Worm (Caenorhabditis elegans) whole organism, L4/young adult: ENCODE data around the gene clec-182.
"Not testable (repeated sequence)": the region's sequence is repeated elsewhere in the genome, so short reads cannot be mapped to it uniquely, and the experiment has no call there.

Experiments used
- W03F9.2 ChIP-seq: fragments of 150-350 bp; optimal IDR thresholded peaks from 2 replicates; lab custom pipeline; 2014; ENCODE audit warnings: missing biosample characterization, missing genetic modification characterization
- dao-5 ChIP-seq: sonication (generic microtip); optimal IDR thresholded peaks from 2 replicates; lab custom pipeline; 2016; ENCODE audit warnings: missing genotype, missing genetic modification characterization, moderate library complexity, missing compliant biosample characterization
- him-1 ChIP-seq: sonication (generic microtip); optimal IDR thresholded peaks from 2 replicates; lab custom pipeline; 2016; ENCODE audit warnings: missing genotype, missing genetic modification reagents, missing genetic modification characterization, missing compliant biosample characterization

The clec-182 gene

ce11 chrIV:8819471-8819870 is 21.3 kb upstream of the clec-182 start:
- no peak for TF ChIP-seq dao-5 (tag; lab: Kevin White, UChicago)
- TF ChIP-seq him-1 (tag; lab: Kevin White, UChicago) = no peak
- TF ChIP-seq W03F9.2 (tag; lab: Kevin White, UChicago) = no peak

DNA sequence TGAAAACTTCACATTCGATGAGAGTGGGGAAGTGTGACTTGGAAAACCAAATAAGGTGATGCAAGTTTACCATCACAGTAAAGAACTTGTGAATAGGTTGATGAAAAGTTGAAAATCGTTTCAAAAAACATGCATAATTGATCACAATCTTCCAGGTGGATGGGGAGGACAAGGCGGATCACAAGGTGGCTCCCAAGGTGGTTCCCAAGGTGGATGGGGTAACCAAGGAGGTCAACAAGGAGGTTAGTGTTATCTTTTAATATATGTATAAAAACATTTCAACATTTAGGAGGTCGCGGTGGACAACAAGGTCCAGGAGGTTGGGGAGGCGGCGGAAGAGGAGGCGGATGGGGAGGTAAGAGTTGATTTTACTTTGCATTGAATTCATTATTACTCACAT is 19.5 kb upstream of the clec-182 start, which contains the start of gene T28C6.10:
TSS of gene T28C6.10 (plus strand) at position 301 of the 400 bp plus-strand sequence.
- TF ChIP-seq W03F9.2 (tag; lab: Kevin White, UChicago) (no peak), him-1 (tag; lab: Kevin White, UChicago) (no peak), dao-5 (tag; lab: Kevin White, UChicago) (no peak)

DNA sequence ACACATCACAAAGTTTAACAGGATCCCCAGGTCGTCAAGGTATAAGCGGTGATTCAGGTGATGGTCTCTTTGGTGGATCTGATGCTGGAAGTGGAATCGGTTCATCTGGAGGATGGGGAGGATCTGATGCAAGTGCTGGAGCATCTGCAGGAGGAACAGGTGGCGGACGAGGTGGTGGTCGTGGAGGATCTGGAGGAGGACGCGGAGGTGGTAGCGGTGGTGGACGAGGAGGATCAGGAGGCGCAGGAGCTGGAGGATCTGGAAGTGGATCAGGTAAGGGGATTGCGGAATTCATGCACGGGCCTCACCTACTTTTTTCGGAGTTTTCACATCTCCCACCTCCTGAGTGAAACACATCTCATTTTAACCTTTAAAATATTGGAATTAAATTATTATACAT is 18.5 kb upstream of the clec-182 start:
- TF ChIP-seq dao-5 (tag; lab: Kevin White, UChicago) = no peak
- no peak for TF ChIP-seq him-1 (tag; lab: Kevin White, UChicago)
- no peak for TF ChIP-seq W03F9.2 (tag; lab: Kevin White, UChicago)

DNA sequence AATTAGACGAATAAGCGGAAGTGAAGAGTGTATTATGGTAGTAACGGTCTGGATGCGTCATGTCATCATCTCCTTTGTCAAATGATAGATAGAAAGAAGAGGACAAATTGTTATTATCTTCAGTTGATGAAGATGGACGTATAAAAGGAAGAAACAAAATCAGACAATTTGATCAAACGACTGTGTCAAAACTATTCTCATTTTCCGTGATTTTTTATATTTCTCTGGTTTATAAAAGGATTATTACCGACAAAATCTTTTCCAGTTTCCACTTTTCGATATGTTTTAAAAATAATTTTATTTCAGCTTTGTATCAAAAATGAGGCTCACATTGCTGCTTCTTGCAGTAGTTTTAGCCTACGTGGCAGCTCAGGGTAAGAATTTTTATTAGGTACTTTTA is 17.9 kb upstream of the clec-182 start, which contains the start of gene grsp-2:
TSS of gene grsp-2 (plus strand) at position 301 of the 400 bp plus-strand sequence.
- TF ChIP-seq him-1 (tag; lab: Kevin White, UChicago) (no peak), dao-5 (tag; lab: Kevin White, UChicago) (no peak), W03F9.2 (tag; lab: Kevin White, UChicago) (no peak)

ce11 chrIV:8815162-8815561 is 17.0 kb upstream of the clec-182 start:
- TF ChIP-seq him-1 (tag; lab: Kevin White, UChicago) = no peak
- TF ChIP-seq dao-5 (tag; lab: Kevin White, UChicago) = no peak
- TF ChIP-seq W03F9.2 (tag; lab: Kevin White, UChicago) = no peak

DNA sequence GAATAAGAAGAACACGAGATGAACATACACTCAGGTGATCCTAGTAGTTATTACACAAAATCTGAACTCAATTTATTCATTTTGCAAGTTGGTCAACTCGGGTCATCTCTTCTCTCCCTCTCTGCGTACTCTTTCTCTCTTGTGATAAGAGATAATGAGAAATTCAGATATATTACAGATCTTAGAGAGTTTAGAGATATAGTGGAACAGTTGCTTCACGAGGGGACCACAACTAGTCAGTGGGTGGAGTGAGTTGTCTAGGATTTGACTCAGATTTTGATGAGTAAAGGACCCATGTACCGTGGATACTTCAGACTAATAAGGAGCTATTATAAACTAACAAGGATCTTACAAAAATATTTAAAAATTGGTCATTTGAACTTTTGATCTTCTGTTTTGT is 15.5 kb upstream of the clec-182 start, which contains the start of gene exc-5:
TSS of gene exc-5 (minus strand) at position 57 of the 400 bp plus-strand sequence.
- no peak for TF ChIP-seq dao-5 (tag; lab: Kevin White, UChicago)
- no peak for TF ChIP-seq W03F9.2 (tag; lab: Kevin White, UChicago)
- TF ChIP-seq him-1 (tag; lab: Kevin White, UChicago) = no peak

DNA sequence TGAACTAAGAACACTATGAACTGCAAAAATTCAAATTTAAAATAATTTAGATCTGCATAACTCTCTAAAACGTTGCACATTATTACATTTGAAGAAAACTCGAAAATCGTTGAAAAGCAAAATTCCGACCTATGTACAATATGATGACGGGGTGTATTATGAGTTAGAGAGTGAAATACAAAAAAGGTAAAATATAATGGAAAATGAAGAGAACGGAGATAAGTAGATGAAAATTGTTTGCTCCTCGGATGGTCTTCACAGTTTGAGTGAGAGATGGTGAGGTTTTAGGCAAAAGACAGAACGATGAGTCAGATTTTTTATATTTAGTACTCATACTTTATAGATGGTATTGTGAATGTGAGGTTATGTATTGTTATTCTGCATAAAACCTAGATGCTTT is 9.2 kb upstream of the clec-182 start:
- TF ChIP-seq him-1 (tag; lab: Kevin White, UChicago) = no peak
- TF ChIP-seq W03F9.2 (tag; lab: Kevin White, UChicago) = no peak
- no peak for TF ChIP-seq dao-5 (tag; lab: Kevin White, UChicago)

DNA sequence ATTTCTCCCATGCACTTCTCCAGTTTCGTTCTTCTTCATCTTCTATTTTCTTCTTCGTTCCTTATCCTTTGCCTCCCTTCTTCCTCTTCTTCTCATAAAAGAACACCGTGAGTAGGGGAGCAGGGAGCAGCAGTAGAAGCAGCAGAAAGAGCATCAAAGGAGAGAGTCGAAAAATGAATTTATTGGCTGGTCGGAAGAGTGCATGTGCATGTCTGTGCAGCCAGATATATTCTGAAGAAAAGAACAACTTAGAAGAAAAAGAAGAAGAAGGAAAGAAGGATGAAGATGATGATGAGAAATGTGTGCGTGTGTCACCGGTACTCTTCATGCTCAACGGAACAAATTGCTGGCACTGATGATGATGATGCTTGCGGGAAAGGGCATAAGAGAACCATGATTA is 1.9 kb downstream of the clec-182 start:
- TF ChIP-seq dao-5 (tag; lab: Kevin White, UChicago) (no peak), him-1 (tag; lab: Kevin White, UChicago) (peak; percentile 73)

DNA sequence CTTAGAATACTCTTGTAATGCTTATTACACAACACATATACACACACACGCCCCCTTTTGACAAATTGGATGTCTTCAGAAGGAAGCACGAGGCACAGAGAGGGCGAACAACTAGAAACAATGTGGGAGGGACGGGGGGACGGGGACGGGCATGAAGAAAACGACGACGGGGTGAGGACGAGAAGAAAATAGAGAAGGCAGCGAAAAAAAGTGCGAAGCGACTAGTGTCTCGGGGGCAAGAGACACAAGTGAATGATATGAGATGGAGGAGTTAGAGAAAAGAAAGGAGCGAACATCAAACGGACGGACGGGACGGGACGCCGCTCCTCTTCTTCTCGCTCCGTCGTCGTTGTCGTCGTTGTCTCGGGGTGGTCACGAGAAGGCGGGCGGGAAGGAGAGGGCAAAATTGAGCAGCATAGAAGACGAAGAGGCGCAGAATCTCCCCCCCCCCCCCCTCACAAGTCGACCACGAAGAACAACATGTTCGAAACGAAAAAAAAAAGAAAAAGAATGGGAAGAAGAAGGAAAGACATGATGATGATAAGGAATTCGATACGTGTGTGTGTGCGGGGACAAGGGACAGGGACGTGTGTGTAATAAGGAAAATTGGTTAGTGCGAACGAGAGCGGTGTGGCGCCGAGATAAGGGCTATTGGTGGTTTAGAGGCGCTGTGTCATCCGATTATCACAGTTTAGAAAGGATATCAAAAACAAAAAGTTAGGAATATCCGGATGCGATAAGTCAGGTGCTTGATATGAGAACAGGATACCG is 3.1 kb downstream of the clec-182 start:
- TF ChIP-seq dao-5 (tag; lab: Kevin White, UChicago) = no peak
- TF ChIP-seq him-1 (tag; lab: Kevin White, UChicago) = peak; percentile 90
- TF ChIP-seq W03F9.2 (tag; lab: Kevin White, UChicago) = peak; percentile 67

DNA sequence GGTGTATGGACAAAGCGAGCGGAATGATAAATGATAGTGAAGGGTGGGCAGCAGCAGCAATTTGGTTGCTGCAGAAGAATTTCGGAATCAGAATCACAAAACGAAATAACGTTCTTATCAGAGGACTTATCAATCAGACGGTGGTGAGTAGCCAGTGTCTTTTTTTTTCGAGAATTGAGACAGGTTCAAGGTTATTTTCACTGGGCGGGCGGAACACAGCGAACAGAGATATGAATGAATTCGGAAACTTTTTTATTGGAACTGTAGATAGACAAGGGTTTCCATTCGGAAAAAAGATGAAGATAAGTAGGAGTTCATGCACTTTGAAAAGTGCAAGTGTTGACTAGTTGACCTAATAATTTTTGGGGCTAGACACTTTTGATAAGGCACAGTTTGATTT is 4.9 kb downstream of the clec-182 start:
- TF ChIP-seq him-1 (tag; lab: Kevin White, UChicago) (no peak), W03F9.2 (tag; lab: Kevin White, UChicago) (peak; percentile 39), dao-5 (tag; lab: Kevin White, UChicago) (no peak)

- TF ChIP-seq dao-5 (tag; lab: Kevin White, UChicago) (no peak), W03F9.2 (tag; lab: Kevin White, UChicago) (no peak), him-1 (tag; lab: Kevin White, UChicago) (no peak)
These were observed 5.3 kb downstream of the clec-182 start, which contains the start of gene C33D9.3 for ce11 chrIV:8792808-8793207. TSS of gene C33D9.3 (minus strand) at chrIV:8792908.

DNA sequence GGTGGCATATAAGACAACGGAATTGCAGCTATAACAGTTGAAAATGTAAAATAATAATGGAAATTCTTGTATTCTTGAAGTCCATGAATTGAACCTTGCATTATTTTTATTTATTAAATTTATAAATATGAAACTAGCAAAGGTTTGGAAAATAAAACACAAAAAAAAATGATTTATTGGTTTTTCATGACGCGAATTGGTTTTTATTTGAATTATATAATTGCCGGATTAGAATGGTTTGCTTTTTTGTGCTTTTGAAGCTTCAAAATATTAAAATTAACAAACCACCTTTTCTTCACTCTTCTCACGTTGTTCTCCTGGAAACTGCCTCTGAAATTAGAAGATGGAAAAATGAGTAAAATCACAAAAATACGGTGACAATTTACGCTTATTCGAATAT is 8.0 kb downstream of the clec-182 start, which contains the start of gene sru-35:
TSS of gene sru-35 (minus strand) at position 101 of the 400 bp plus-strand sequence.
- TF ChIP-seq W03F9.2 (tag; lab: Kevin White, UChicago) (no peak), him-1 (tag; lab: Kevin White, UChicago) (no peak), dao-5 (tag; lab: Kevin White, UChicago) (no peak)

DNA sequence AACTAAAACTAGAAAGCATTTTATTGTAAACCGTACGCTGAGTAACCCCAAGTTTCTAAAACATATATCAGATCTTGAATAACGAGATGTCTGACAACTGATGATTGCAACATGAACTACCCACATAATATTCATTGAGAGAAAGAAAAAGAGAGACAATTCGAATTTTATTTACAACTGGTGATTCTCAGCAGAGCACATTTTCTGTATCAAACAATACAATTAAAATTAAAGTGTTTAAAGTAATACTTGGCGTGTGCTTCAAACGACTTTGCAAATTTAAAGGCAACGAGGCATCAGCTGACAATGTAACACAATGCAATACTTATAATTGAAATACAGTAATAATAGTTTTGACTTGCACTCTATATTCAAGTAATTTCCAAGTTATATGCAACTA is 10.1 kb downstream of the clec-182 start, which contains the start of gene C33D9.10:
TSS of gene C33D9.10 (minus strand) at position 101 of the 400 bp plus-strand sequence.
- TF ChIP-seq him-1, dao-5, W03F9.2 (tag; lab: Kevin White, UChicago): not testable (repeated sequence)
